Worm (Caenorhabditis elegans) whole organism, L1 larva: Measurements from ENCODE around the gene C01G5.5.

Experiments used
- C16A3.4 ChIP-seq: fragments of 150-350 bp; optimal IDR thresholded peaks from 2 replicates; lab custom pipeline; 2014; ENCODE audit warnings: missing biosample characterization, missing genetic modification characterization
- F16B12.6 ChIP-seq: fragments of 150-350 bp; optimal IDR thresholded peaks from 2 replicates; lab custom pipeline; 2014; ENCODE audit warnings: missing biosample characterization, missing genetic modification characterization
- ceh-8 ChIP-seq: fragments of 200-800 bp; sonication (Bioruptor generic); optimal IDR thresholded peaks from 2 replicates; lab custom pipeline; 2018; ENCODE audit warnings: mild to moderate bottlenecking, missing genetic modification characterization, moderate library complexity, missing compliant biosample characterization
- ceh-88 ChIP-seq: fragments of 200-800 bp; sonication (Bioruptor generic); IDR thresholded peaks from 2 replicates; pipeline ENCODE4 v1.3.6; 2022; ENCODE audit warnings: missing genetic modification characterization, missing compliant biosample characterization
- ceh-90 ChIP-seq: sonication (generic microtip); optimal IDR thresholded peaks from 2 replicates; lab custom pipeline; 2016; ENCODE audit warnings: missing genetic modification characterization, missing compliant biosample characterization
- dsc-1 ChIP-seq: sonication (generic microtip); optimal IDR thresholded peaks from 2 replicates; lab custom pipeline; 2016; ENCODE audit warnings: mild to moderate bottlenecking, missing genetic modification characterization, missing compliant biosample characterization
- efl-3 ChIP-seq: fragments of 200-800 bp; sonication (Bioruptor generic); optimal IDR thresholded peaks from 2 replicates; lab custom pipeline; 2018; ENCODE audit warnings: mild to moderate bottlenecking, missing genetic modification characterization, missing compliant biosample characterization
- egl-27 ChIP-seq, 2 experiments: fragments of 150-350 bp in 1 of 2; sonication (generic microtip); optimal IDR thresholded peaks; 3 replicates each; lab custom pipeline; 2017 to 2018; ENCODE audit warnings: missing biosample characterization in 2 of 2, missing genetic modification characterization in 2 of 2, missing genetic modification reagents in 2 of 2
- elt-2 ChIP-seq: sonication (generic microtip); optimal IDR thresholded peaks from 2 replicates; lab custom pipeline; 2016; ENCODE audit warnings: missing genetic modification characterization, mild to moderate bottlenecking, inconsistent platforms, missing compliant biosample characterization, missing genetic modification reagents
- elt-3 ChIP-seq, 6 experiments: fragments of 150-350 bp in 1 of 6; sonication (generic microtip); optimal IDR thresholded peaks; 2 replicates each; lab custom pipeline; 2017 to 2018; ENCODE audit warnings: missing biosample characterization in 6 of 6, missing genetic modification characterization in 6 of 6, inconsistent platforms in 1 of 6
- fkh-10 ChIP-seq: sonication (generic microtip); optimal IDR thresholded peaks from 2 replicates; lab custom pipeline; 2017; ENCODE audit warnings: missing biosample characterization, missing genetic modification reagents, missing genetic modification characterization
- fkh-4 ChIP-seq: sonication (generic microtip); optimal IDR thresholded peaks from 2 replicates; lab custom pipeline; 2016; ENCODE audit warnings: missing compliant biosample characterization, missing genetic modification characterization, borderline replicate concordance
- fkh-8 ChIP-seq: sonication (generic microtip); optimal IDR thresholded peaks from 2 replicates; lab custom pipeline; 2016; ENCODE audit warnings: mild to moderate bottlenecking, missing genetic modification characterization, missing compliant biosample characterization
- grh-1 ChIP-seq: fragments of 200-800 bp; sonication (Bioruptor generic); IDR thresholded peaks from 2 replicates; pipeline ENCODE4 v1.3.6; 2022; ENCODE audit warnings: missing genetic modification reagents, missing genetic modification characterization, missing compliant biosample characterization
- irx-1 ChIP-seq: sonication (generic microtip); optimal IDR thresholded peaks from 2 replicates; lab custom pipeline; 2016; ENCODE audit warnings: missing genetic modification characterization, missing compliant biosample characterization
- lin-14 ChIP-seq: fragments of 200-800 bp; sonication (Bioruptor generic); optimal IDR thresholded peaks from 2 replicates; lab custom pipeline; 2018; ENCODE audit warnings: mild to moderate bottlenecking, missing genetic modification characterization, moderate library complexity, missing compliant biosample characterization
- lin-15B ChIP-seq: fragments of 150-350 bp; sonication (generic microtip); optimal IDR thresholded peaks from 3 replicates; lab custom pipeline; 2014; ENCODE audit warnings: missing biosample characterization, missing genetic modification characterization
- lin-35 ChIP-seq, 2 experiments: fragments of 150-350 bp; optimal IDR thresholded peaks; 2 replicates each; lab custom pipeline; 2014; ENCODE audit warnings: missing biosample characterization in 2 of 2, missing genetic modification characterization in 2 of 2, missing genetic modification reagents in 2 of 2
- mef-2 ChIP-seq: fragments of 150-350 bp; optimal IDR thresholded peaks from 2 replicates; lab custom pipeline; 2014; ENCODE audit warnings: missing biosample characterization, missing genetic modification characterization
- nhr-12 ChIP-seq: sonication (generic microtip); optimal IDR thresholded peaks from 2 replicates; lab custom pipeline; 2017; ENCODE audit warnings: missing biosample characterization, missing genetic modification characterization
- nhr-19 ChIP-seq: fragments of 200-800 bp; sonication (Bioruptor generic); conservative IDR thresholded peaks from 2 replicates; pipeline ENCODE4 v1.3.6; 2022; ENCODE audit warnings: missing genetic modification characterization, missing compliant biosample characterization
- nhr-20 ChIP-seq: sonication (generic microtip); optimal IDR thresholded peaks from 2 replicates; lab custom pipeline; 2016; ENCODE audit warnings: mild to moderate bottlenecking, missing genetic modification characterization, missing compliant biosample characterization
- nhr-237 ChIP-seq: fragments of 150-350 bp; optimal IDR thresholded peaks from 2 replicates; lab custom pipeline; 2014; ENCODE audit warnings: missing biosample characterization, missing genetic modification characterization
- nhr-28 ChIP-seq: fragments of 150-350 bp; optimal IDR thresholded peaks from 2 replicates; lab custom pipeline; 2014; ENCODE audit warnings: missing biosample characterization, missing genetic modification characterization
- nhr-71 ChIP-seq: sonication (generic microtip); optimal IDR thresholded peaks from 2 replicates; lab custom pipeline; 2016; ENCODE audit warnings: mild to moderate bottlenecking, missing genetic modification characterization, moderate library complexity, missing compliant biosample characterization
- nhr-76 ChIP-seq: sonication (generic microtip); optimal IDR thresholded peaks from 2 replicates; lab custom pipeline; 2017; ENCODE audit warnings: missing biosample characterization, missing genetic modification characterization
- nhr-84 ChIP-seq: sonication (generic microtip); optimal IDR thresholded peaks from 2 replicates; lab custom pipeline; 2017; ENCODE audit warnings: missing biosample characterization, missing genetic modification characterization
- nhr-85 ChIP-seq: sonication (generic microtip); peaks from one replicate; lab custom pipeline; 2016; ENCODE audit warnings: missing genetic modification characterization, inconsistent platforms, missing compliant biosample characterization
- pax-3 ChIP-seq: fragments of 200-800 bp; sonication (Bioruptor generic); optimal IDR thresholded peaks from 2 replicates; lab custom pipeline; 2018; ENCODE audit warnings: mild to moderate bottlenecking, missing genetic modification characterization, moderate library complexity, missing compliant biosample characterization
- pqm-1 ChIP-seq: sonication (generic microtip); optimal IDR thresholded peaks from 3 replicates; lab custom pipeline; 2017; ENCODE audit warnings: missing biosample characterization, missing genetic modification characterization
- rnt-1 ChIP-seq: sonication (generic microtip); optimal IDR thresholded peaks from 2 replicates; lab custom pipeline; 2016; ENCODE audit warnings: mild to moderate bottlenecking, missing genetic modification characterization, moderate library complexity, missing compliant biosample characterization
- skn-1 ChIP-seq: fragments of 150-350 bp; optimal IDR thresholded peaks from 2 replicates; lab custom pipeline; 2014; ENCODE audit warnings: missing biosample characterization, missing genetic modification characterization
- snpc-4 ChIP-seq: fragments of 150-350 bp; optimal IDR thresholded peaks from 2 replicates; lab custom pipeline; 2014; ENCODE audit warnings: missing biosample characterization, missing genetic modification characterization
- snu-23 ChIP-seq: sonication (generic microtip); optimal IDR thresholded peaks from 2 replicates; lab custom pipeline; 2016; ENCODE audit warnings: missing genetic modification characterization, missing compliant biosample characterization
- sptf-1 ChIP-seq: fragments of 150-350 bp; optimal IDR thresholded peaks from 2 replicates; lab custom pipeline; 2014; ENCODE audit warnings: missing biosample characterization, missing genetic modification characterization
- sup-37 ChIP-seq: fragments of 200-800 bp; sonication (Bioruptor generic); optimal IDR thresholded peaks from 2 replicates; lab custom pipeline; 2018; ENCODE audit warnings: mild to moderate bottlenecking, missing genetic modification characterization, missing compliant biosample characterization
- swsn-7 ChIP-seq: sonication (generic microtip); optimal IDR thresholded peaks from 2 replicates; lab custom pipeline; 2016; ENCODE audit warnings: missing genetic modification characterization, missing compliant biosample characterization
- unc-130 ChIP-seq: fragments of 150-350 bp; optimal IDR thresholded peaks from 2 replicates; lab custom pipeline; 2017; ENCODE audit warnings: missing biosample characterization, missing genetic modification characterization, inconsistent platforms
- unc-62 ChIP-seq: fragments of 150-350 bp; optimal IDR thresholded peaks from 2 replicates; lab custom pipeline; 2014; ENCODE audit warnings: missing biosample characterization, missing genetic modification reagents, missing genetic modification characterization
- unc-86 ChIP-seq: sonication (generic microtip); optimal IDR thresholded peaks from 2 replicates; lab custom pipeline; 2016; ENCODE audit warnings: missing genetic modification characterization, missing compliant biosample characterization
- unc-98 ChIP-seq: fragments of 200-800 bp; sonication (Bioruptor generic); IDR thresholded peaks from 2 replicates; pipeline ENCODE4 v1.3.6; 2022; ENCODE audit warnings: missing genetic modification characterization, missing compliant biosample characterization
- vab-15 ChIP-seq: sonication (generic microtip); optimal IDR thresholded peaks from 2 replicates; lab custom pipeline; 2017; ENCODE audit warnings: missing genotype, mild to moderate bottlenecking, missing genetic modification characterization, missing compliant biosample characterization
- xbp-1 ChIP-seq: sonication (generic microtip); optimal IDR thresholded peaks from 2 replicates; lab custom pipeline; 2016; ENCODE audit warnings: missing genetic modification characterization, missing compliant biosample characterization
- zag-1 ChIP-seq: fragments of 150-350 bp; optimal IDR thresholded peaks from 2 replicates; lab custom pipeline; 2014; ENCODE audit warnings: missing biosample characterization, missing genetic modification characterization
- zip-4 ChIP-seq: fragments of 200-800 bp; sonication (Bioruptor generic); optimal IDR thresholded peaks from 2 replicates; lab custom pipeline; 2018; ENCODE audit warnings: mild to moderate bottlenecking, missing genetic modification characterization, moderate library complexity, missing compliant biosample characterization
- ztf-11 ChIP-seq, 2 experiments: sonication (generic microtip); optimal IDR thresholded peaks; 2 replicates each; lab custom pipeline; 2016 to 2017; ENCODE audit warnings: missing genetic modification characterization in 2 of 2, missing biosample characterization in 1 of 2, missing compliant biosample characterization in 1 of 2
- ztf-4 ChIP-seq: fragments of 150-350 bp; optimal IDR thresholded peaks from 2 replicates; lab custom pipeline; 2014; ENCODE audit warnings: missing biosample characterization, missing genetic modification characterization

C01G5.5 gene

ce11 chrIV:6556624-6557368 is 32.4 kb downstream of the C01G5.5 start, which contains the start of gene try-3 (continued):
- TF ChIP-seq mef-2 (tag; lab: Kevin White, UChicago): no peak
- peak; percentile 85 for TF ChIP-seq snu-23 (GFP tag; lab: Kevin White, UChicago)
- TF ChIP-seq nhr-71 (tag; lab: Kevin White, UChicago): peak; percentile 83
- no peak for TF ChIP-seq ztf-4 (tag; lab: Kevin White, UChicago)
- no peak for TF ChIP-seq efl-3
- TF ChIP-seq lin-14 (GFP tag; lab: Kevin White, UChicago): peak; percentile 78
- TF ChIP-seq C16A3.4 (tag; lab: Kevin White, UChicago): peak; percentile 65
- TF ChIP-seq dsc-1 (tag; lab: Kevin White, UChicago): peak; percentile 69
- peak; percentile 62 for TF ChIP-seq xbp-1 (tag; lab: Kevin White, UChicago)
- no peak for TF ChIP-seq fkh-4 (tag; lab: Kevin White, UChicago)
- no peak for TF ChIP-seq ceh-90 (tag; lab: Kevin White, UChicago)
- TF ChIP-seq ceh-8 (GFP tag; lab: Kevin White, UChicago): peak; percentile 55
- no peak for TF ChIP-seq nhr-28 (tag; lab: Kevin White, UChicago)
- TF ChIP-seq snpc-4: no peak
- TF ChIP-seq nhr-84 (tag; lab: Kevin White, UChicago): no peak
- no peak for TF ChIP-seq zag-1 (tag; lab: Kevin White, UChicago)
- TF ChIP-seq unc-98: no peak
- no peak for TF ChIP-seq unc-62
- peak in 1 of 2 experiments; percentile 31 for TF ChIP-seq ztf-11 (tag; optimal IDR thresholded peaks at IDR 0.05; lab: Kevin White, UChicago)
- TF ChIP-seq nhr-76 (tag; lab: Kevin White, UChicago): no peak
- peak; percentile 53; the same call in 1 of the 2 replicates for TF ChIP-seq ceh-88 (GFP tag; lab: Robert Waterston, UW)
- no peak for TF ChIP-seq sptf-1 (tag; lab: Kevin White, UChicago)
- peak; percentile 72 for TF ChIP-seq skn-1
- peak; percentile 68 for TF ChIP-seq nhr-85
- peak; percentile 52 for TF ChIP-seq pax-3 (tag; lab: Kevin White, UChicago)
- TF ChIP-seq lin-35 (GFP tag; optimal IDR thresholded peaks at IDR 0.05; lab: Kevin White, UChicago): peak; percentile 75 to 78
- TF ChIP-seq grh-1 (GFP tag; lab: Robert Waterston, UW): peak; percentile 52
- TF ChIP-seq unc-86 (tag; lab: Kevin White, UChicago): peak; percentile 50
- peak; percentile 43 for TF ChIP-seq fkh-10 (GFP tag; lab: Kevin White, UChicago)
- TF ChIP-seq elt-3 (tag; optimal IDR thresholded peaks at IDR 0.05; lab: Kevin White, UChicago): peak in 3 of 6 experiments; percentile 6 to 30 (median 13)
- TF ChIP-seq rnt-1 (tag; lab: Kevin White, UChicago): peak; percentile 84
- no peak for TF ChIP-seq egl-27 (tag; optimal IDR thresholded peaks at IDR 0.05; lab: Kevin White, UChicago)
- peak; percentile 60 for TF ChIP-seq nhr-19 (GFP tag; lab: Robert Waterston, UW)
- peak; percentile 79 for TF ChIP-seq nhr-20 (tag; lab: Kevin White, UChicago)
- TF ChIP-seq nhr-237 (tag; lab: Kevin White, UChicago): peak; percentile 22
- no peak for TF ChIP-seq vab-15 (tag; lab: Kevin White, UChicago)
- peak; percentile 29 for TF ChIP-seq lin-15B
- no peak for TF ChIP-seq pqm-1 (tag; lab: Kevin White, UChicago)
- peak; percentile 6 for TF ChIP-seq zip-4 (GFP tag; lab: Kevin White, UChicago)

ce11 chrIV:6560434-6560833 is 36.0 kb downstream of the C01G5.5 start, which contains the start of gene best-9:
best-9 (plus strand) TSS chrIV:6560734.
- no peak for TF ChIP-seq dsc-1 (tag; lab: Kevin White, UChicago)
- no peak for TF ChIP-seq nhr-84 (tag; lab: Kevin White, UChicago)
- no peak for TF ChIP-seq xbp-1 (tag; lab: Kevin White, UChicago)
- TF ChIP-seq mef-2 (tag; lab: Kevin White, UChicago): no peak
- TF ChIP-seq fkh-8 (tag; lab: Kevin White, UChicago): no peak
- TF ChIP-seq irx-1 (tag; lab: Kevin White, UChicago): no peak
- TF ChIP-seq unc-130 (tag; lab: Kevin White, UChicago): no peak
- no peak for TF ChIP-seq egl-27 (tag; optimal IDR thresholded peaks at IDR 0.05; lab: Kevin White, UChicago)
- no peak for TF ChIP-seq pqm-1 (tag; lab: Kevin White, UChicago)
- TF ChIP-seq ceh-8 (GFP tag; lab: Kevin White, UChicago): no peak
- TF ChIP-seq swsn-7 (tag; lab: Kevin White, UChicago): no peak
- no peak for TF ChIP-seq sup-37 (GFP tag; lab: Kevin White, UChicago)
- TF ChIP-seq nhr-28 (tag; lab: Kevin White, UChicago): no peak
- TF ChIP-seq snu-23 (GFP tag; lab: Kevin White, UChicago): no peak
- no peak for TF ChIP-seq elt-2 (tag; lab: Kevin White, UChicago)
- no peak for TF ChIP-seq nhr-12 (tag; lab: Kevin White, UChicago)
- no peak for TF ChIP-seq zag-1 (tag; lab: Kevin White, UChicago)
- TF ChIP-seq F16B12.6: no peak
